Fruit fly (Drosophila melanogaster): ENCODE measurements around the gene CG12729.

The CG12729 gene

dm6 chrX:5888933-5889332 is 43.9 kb downstream of the CG12729 start:
- peak; percentile 29 for TF ChIP-seq unpg (GFP tag; optimal IDR thresholded peaks at IDR 0.05)
- TF ChIP-seq onecut (GFP tag; IDR thresholded peaks at IDR 0.05) = peak; percentile 40
- no peak for TF ChIP-seq CG7357 (GFP tag; IDR thresholded peaks at IDR 0.05)
- TF ChIP-seq zf30C (GFP tag; optimal IDR thresholded peaks at IDR 0.05) = peak; percentile 93
- TF ChIP-seq jumu (GFP tag; optimal IDR thresholded peaks at IDR 0.05) = peak; percentile 28
- TF ChIP-seq Asciz (GFP tag; optimal IDR thresholded peaks at IDR 0.05) = peak; percentile 1
- TF ChIP-seq phol (tag; optimal IDR thresholded peaks at IDR 0.05) = peak; percentile 17
- TF ChIP-seq dpn (GFP tag; optimal IDR thresholded peaks at IDR 0.05) = peak in 1 of 2 experiments; percentile 34
- peak; percentile 42 for TF ChIP-seq CG11504 (tag; optimal IDR thresholded peaks at IDR 0.05)
- TF ChIP-seq HLH3B (GFP tag; IDR thresholded peaks at IDR 0.05) = peak; percentile 33; the same call in 1 of the 2 replicates
- 0 out of 3 replicates have a peak, but pooled peaks have one; percentile 14 for TF ChIP-seq CG17361 (GFP tag; IDR thresholded peaks at IDR 0.05)
- TF ChIP-seq chm (GFP tag; IDR thresholded peaks at IDR 0.05) = peak; percentile 61; the same call in 1 of the 2 replicates
- peak; percentile 30 for TF ChIP-seq dmrt99B (tag; optimal IDR thresholded peaks at IDR 0.05)
- no peak for TF ChIP-seq cas (GFP tag; IDR thresholded peaks at IDR 0.05)
- TF ChIP-seq ewg (GFP tag; optimal IDR thresholded peaks at IDR 0.05) = peak; percentile 52
- no peak for TF ChIP-seq CG12219 (GFP tag; optimal IDR thresholded peaks at IDR 0.05)
- TF ChIP-seq Awh (GFP tag; IDR thresholded peaks at IDR 0.05) = 0 out of 2 replicates have a peak, but pooled peaks have one; percentile 6
- peak; percentile 35 for TF ChIP-seq lab (GFP tag; optimal IDR thresholded peaks at IDR 0.05)
- TF ChIP-seq CG2199 (GFP tag; IDR thresholded peaks at IDR 0.05) = peak; percentile 33; the same call in 1 of the 3 replicates
- TF ChIP-seq fd96Cb (tag; optimal IDR thresholded peaks at IDR 0.05) = peak; percentile 17
- TF ChIP-seq lola (GFP tag; optimal IDR thresholded peaks at IDR 0.05) = no peak
- peak in 1 of 2 experiments; percentile 13 for TF ChIP-seq chif (GFP tag; optimal IDR thresholded peaks at IDR 0.05)
- TF ChIP-seq CG8924 (tag; optimal IDR thresholded peaks at IDR 0.05) = peak; percentile 36
- peak; percentile 25 for TF ChIP-seq CG2678 (tag; optimal IDR thresholded peaks at IDR 0.05)
- TF ChIP-seq CG30431 (GFP tag; optimal IDR thresholded peaks at IDR 0.05) = no peak
- no peak for TF ChIP-seq klu (GFP tag; IDR thresholded peaks at IDR 0.05)
- peak; percentile 49 for TF ChIP-seq CG10979 (tag; optimal IDR thresholded peaks at IDR 0.05)
- peak; percentile 27 for TF ChIP-seq Hmr (GFP tag; optimal IDR thresholded peaks at IDR 0.05)
- peak; percentile 46 for TF ChIP-seq nerfin-1 (tag; optimal IDR thresholded peaks at IDR 0.05)
- peak; percentile 4 for TF ChIP-seq Six4 (GFP tag; optimal IDR thresholded peaks at IDR 0.05)
- TF ChIP-seq CG18619 (GFP tag; optimal IDR thresholded peaks at IDR 0.05) = peak; percentile 4
- peak; percentile 57 for TF ChIP-seq ATbp (GFP tag; optimal IDR thresholded peaks at IDR 0.05)
- TF ChIP-seq Myb (GFP tag; optimal IDR thresholded peaks at IDR 0.05) = no peak
- peak; percentile 54 for TF ChIP-seq Hey (tag; optimal IDR thresholded peaks at IDR 0.05)
- TF ChIP-seq Hr3 (GFP tag; optimal IDR thresholded peaks at IDR 0.05) = peak; percentile 2
- no peak for TF ChIP-seq CG7786 (GFP tag; optimal IDR thresholded peaks at IDR 0.05)
- no peak for TF ChIP-seq CG34224 (GFP tag; IDR thresholded peaks at IDR 0.05; ENCODE audit: partially characterized antibody)
- TF ChIP-seq pb (GFP tag; optimal IDR thresholded peaks at IDR 0.05) = peak; percentile 13
- peak; percentile 27 for TF ChIP-seq CG6254 (GFP tag; optimal IDR thresholded peaks at IDR 0.05)
- no peak for TF ChIP-seq knrl (GFP tag; IDR thresholded peaks at IDR 0.05; ENCODE audit: partially characterized antibody)
- no peak for TF ChIP-seq CG8290 (GFP tag; optimal IDR thresholded peaks at IDR 0.05)
- peak in 1 of 2 experiments; percentile 51 for TF ChIP-seq CG8290 (tag; optimal IDR thresholded peaks at IDR 0.05)
- peak; percentile 0 to 19 for TF ChIP-seq Pdp1 (GFP tag; optimal IDR thresholded peaks at IDR 0.05)
- TF ChIP-seq Chrac-16 (GFP tag; optimal IDR thresholded peaks at IDR 0.05) = no peak
- TF ChIP-seq ci (GFP tag; IDR thresholded peaks at IDR 0.05) = peak; percentile 70; the same call in 1 of the 3 replicates
- peak; percentile 79 for TF ChIP-seq Xrp1 (GFP tag; IDR thresholded peaks at IDR 0.05)
- TF ChIP-seq tgo (GFP tag; IDR thresholded peaks at IDR 0.05) = peak; percentile 32; the same call in 1 of the 3 replicates
- peak; percentile 56 for TF ChIP-seq NC2β (GFP tag; optimal IDR thresholded peaks at IDR 0.05)
- TF ChIP-seq CG4404 (GFP tag; IDR thresholded peaks at IDR 0.05) = 0 out of 2 replicates have a peak, but pooled peaks have one; percentile 13
- TF ChIP-seq sisA (GFP tag; IDR thresholded peaks at IDR 0.05) = peak; percentile 26; the same call in 1 of the 2 replicates
